Fruit fly (Drosophila melanogaster) whole organism, embryonic: ENCODE data around the gene CG45049.

ENCODE experiments used
- CG11247 ChIP-seq: fragments of 200-800 bp; sonication (Bioruptor generic); IDR thresholded peaks from 2 replicates; pipeline ENCODE4 v1.3.6; 2022; ENCODE audit warnings: missing biosample characterization, missing genetic modification characterization
- CG11560 ChIP-seq: fragments of 200-800 bp; sonication (Bioruptor generic); IDR thresholded peaks from 3 replicates; pipeline ENCODE4 v1.3.6; 2022; ENCODE audit warnings: missing biosample characterization, missing genetic modification characterization
- CG12071 ChIP-seq: fragments of 200-800 bp; sonication (Bioruptor generic); optimal IDR thresholded peaks from 3 replicates; lab custom pipeline; 2018; ENCODE audit warnings: missing biosample characterization, mild to moderate bottlenecking, missing genetic modification characterization
- CG12219 ChIP-seq: fragments of 200-800 bp; sonication (Bioruptor generic); optimal IDR thresholded peaks from 3 replicates; lab custom pipeline; 2018; ENCODE audit warnings: missing biosample characterization, mild to moderate bottlenecking, missing genetic modification characterization
- CG12942 ChIP-seq: fragments of 200-800 bp; sonication (Bioruptor generic); optimal IDR thresholded peaks from 3 replicates; lab custom pipeline; 2016; ENCODE audit warnings: missing biosample characterization, missing genetic modification characterization
- CG14441 ChIP-seq: fragments of 200-800 bp; sonication (Bioruptor generic); IDR thresholded peaks from 2 replicates; pipeline ENCODE4 v1.3.6; 2022; ENCODE audit warnings: missing biosample characterization, missing genetic modification characterization
- CG1529 ChIP-seq: fragments of 200-800 bp; sonication (Bioruptor generic); optimal IDR thresholded peaks from 3 replicates; lab custom pipeline; 2018; ENCODE audit warnings: missing biosample characterization, missing genetic modification characterization
- CG15479 ChIP-seq: fragments of 200-800 bp; sonication (Bioruptor generic); optimal IDR thresholded peaks from 3 replicates; lab custom pipeline; 2019; ENCODE audit warnings: missing biosample characterization, mild to moderate bottlenecking, missing genetic modification characterization, moderate library complexity
- CG1603 ChIP-seq: fragments of 200-800 bp; sonication (Bioruptor generic); optimal IDR thresholded peaks from 2 replicates; lab custom pipeline; 2019; ENCODE audit warnings: missing biosample characterization, mild to moderate bottlenecking, missing genetic modification characterization, moderate library complexity
- CG16863 ChIP-seq: fragments of 200-800 bp; sonication (Bioruptor generic); optimal IDR thresholded peaks from 3 replicates; lab custom pipeline; 2016; ENCODE audit warnings: missing biosample characterization, missing genetic modification characterization
- CG17359 ChIP-seq: fragments of 200-800 bp; sonication (Bioruptor generic); optimal IDR thresholded peaks from 3 replicates; lab custom pipeline; 2018; ENCODE audit warnings: missing biosample characterization, mild to moderate bottlenecking, missing genetic modification characterization, moderate library complexity
- CG1792 ChIP-seq: fragments of 200-800 bp; sonication (Bioruptor generic); optimal IDR thresholded peaks from 2 replicates; lab custom pipeline; 2016; ENCODE audit warnings: missing biosample characterization, missing genetic modification characterization
- CG30403 ChIP-seq: fragments of 200-800 bp; sonication (Bioruptor generic); optimal IDR thresholded peaks from 3 replicates; lab custom pipeline; 2016; ENCODE audit warnings: missing biosample characterization, missing genetic modification characterization
- CG31224 ChIP-seq: fragments of 200-800 bp; sonication (Bioruptor generic); IDR thresholded peaks from 2 replicates; pipeline ENCODE4 v1.3.6; 2022; ENCODE audit warnings: missing biosample characterization, missing genetic modification characterization
- CG32767 ChIP-seq: fragments of 200-800 bp; sonication (Bioruptor generic); IDR thresholded peaks from 2 replicates; pipeline ENCODE4 v1.3.6; 2022; ENCODE audit warnings: missing biosample characterization, missing genetic modification characterization
- CG4730 ChIP-seq: fragments of 200-800 bp; sonication (Bioruptor generic); IDR thresholded peaks from 2 replicates; pipeline ENCODE4 v1.3.6; 2022; ENCODE audit warnings: missing biosample characterization, missing genetic modification characterization
- CG6854 ChIP-seq: fragments of 200-800 bp; sonication (Bioruptor generic); optimal IDR thresholded peaks from 3 replicates; lab custom pipeline; 2017; ENCODE audit warnings: missing biosample characterization, mild to moderate bottlenecking, missing genetic modification characterization
- CG8359 ChIP-seq: fragments of 200-800 bp; sonication (Bioruptor generic); optimal IDR thresholded peaks from 2 replicates; lab custom pipeline; 2017; ENCODE audit warnings: missing biosample characterization, mild to moderate bottlenecking, missing genetic modification characterization, borderline replicate concordance
- Ets65A ChIP-seq: fragments of 200-800 bp; sonication (Bioruptor generic); peaks from one replicate; lab custom pipeline; 2016; ENCODE audit warnings: missing biosample characterization, missing genetic modification characterization
- Med ChIP-seq: fragments of 200-800 bp; sonication (Bioruptor generic); peaks from one replicate; lab custom pipeline; 2016; ENCODE audit warnings: missing biosample characterization, missing genetic modification characterization, mild to moderate bottlenecking, inconsistent platforms, moderate library complexity
- NFAT ChIP-seq: fragments of 200-800 bp; sonication (Bioruptor generic); IDR thresholded peaks from 2 replicates; pipeline ENCODE4 v1.3.6; 2022; ENCODE audit warnings: missing biosample characterization, missing genetic modification characterization
- Oli ChIP-seq: fragments of 200-800 bp; sonication (Bioruptor generic); optimal IDR thresholded peaks from 2 replicates; lab custom pipeline; 2018; ENCODE audit warnings: missing biosample characterization, mild to moderate bottlenecking, missing genetic modification characterization, moderate library complexity
- Rfx ChIP-seq: fragments of 200-800 bp; sonication (Bioruptor generic); IDR thresholded peaks from 2 replicates; pipeline ENCODE4 v1.3.6; 2022; ENCODE audit warnings: missing biosample characterization, missing genetic modification characterization
- Sox100B ChIP-seq: fragments of 200-800 bp; sonication (Bioruptor generic); optimal IDR thresholded peaks from 3 replicates; lab custom pipeline; 2018; ENCODE audit warnings: missing biosample characterization, mild to moderate bottlenecking, missing genetic modification characterization
- Trl ChIP-seq, 3 experiments: fragments of >200 bp in 2 of 3; fragments of 200-800 bp in 1 of 3; sonication (Bioruptor generic) in 1 of 3; optimal IDR thresholded peaks; 2 replicates in 1 of 3; 3 replicates in 2 of 3; lab custom pipeline; 2016 to 2017; ENCODE audit warnings: missing biosample characterization in 1 of 3, missing genetic modification characterization in 1 of 3
- cg ChIP-seq: fragments of 200-800 bp; sonication (Bioruptor generic); optimal IDR thresholded peaks from 3 replicates; lab custom pipeline; 2019; ENCODE audit warnings: missing biosample characterization, mild to moderate bottlenecking, missing genetic modification characterization, moderate library complexity
- dysf ChIP-seq: fragments of 200-800 bp; sonication (Bioruptor generic); IDR thresholded peaks from 3 replicates; pipeline ENCODE4 v1.3.6; 2022; ENCODE audit warnings: missing biosample characterization, missing genetic modification characterization
- en ChIP-seq: fragments of 200-800 bp; sonication (Bioruptor generic); optimal IDR thresholded peaks from 2 replicates; lab custom pipeline; 2016; ENCODE audit warnings: missing biosample characterization, missing genetic modification characterization
- ewg ChIP-seq: fragments of 200-800 bp; sonication (Bioruptor generic); optimal IDR thresholded peaks from 3 replicates; lab custom pipeline; 2017; ENCODE audit warnings: mild to moderate bottlenecking, missing biosample characterization, missing genetic modification reagents, missing genetic modification characterization
- jumu ChIP-seq: fragments of 200-800 bp; sonication (Bioruptor generic); optimal IDR thresholded peaks from 3 replicates; lab custom pipeline; 2016; ENCODE audit warnings: missing biosample characterization, missing genetic modification characterization
- ken ChIP-seq: fragments of 200-800 bp; sonication (Bioruptor generic); IDR thresholded peaks from 3 replicates; pipeline ENCODE4 v1.3.6; 2022; ENCODE audit warnings: missing biosample characterization, missing genetic modification characterization
- kni ChIP-seq: fragments of 200-800 bp; sonication (Bioruptor generic); optimal IDR thresholded peaks from 3 replicates; lab custom pipeline; 2017; ENCODE audit warnings: mild to moderate bottlenecking, missing biosample characterization, missing genetic modification reagents, missing genetic modification characterization
- mam ChIP-seq: fragments of 200-800 bp; sonication (Bioruptor generic); optimal IDR thresholded peaks from 3 replicates; lab custom pipeline; 2016; ENCODE audit warnings: missing biosample characterization, missing genetic modification characterization
- mld ChIP-seq: fragments of 200-800 bp; sonication (Bioruptor generic); IDR thresholded peaks from 3 replicates; pipeline ENCODE4 v1.3.6; 2022; ENCODE audit warnings: missing biosample characterization, missing genetic modification characterization; ENCODE audit not compliant: partially characterized antibody
- pan ChIP-seq, 4 experiments: fragments of >200 bp in 3 of 4; fragments of 200-800 bp in 1 of 4; sonication (Bioruptor generic) in 1 of 4; optimal IDR thresholded peaks in 3 of 4; IDR thresholded peaks in 1 of 4; 2 replicates each; pipeline versions ENCODE4 v1.3.6 to Lab custom; 2017 to 2022; ENCODE audit warnings: missing biosample characterization in 2 of 4, missing genetic modification characterization in 2 of 4, mixed read lengths in 1 of 4
- row ChIP-seq: fragments of 200-800 bp; sonication (Bioruptor generic); IDR thresholded peaks from 3 replicates; pipeline ENCODE4 v1.3.6; 2022; ENCODE audit warnings: missing biosample characterization, missing genetic modification characterization
- run ChIP-seq: fragments of 200-800 bp; sonication (Bioruptor generic); optimal IDR thresholded peaks from 3 replicates; lab custom pipeline; 2018; ENCODE audit warnings: missing biosample characterization, mild to moderate bottlenecking, missing genetic modification characterization
- slbo ChIP-seq: fragments of 200-800 bp; sonication (Bioruptor generic); IDR thresholded peaks from 2 replicates; pipeline ENCODE4 v1.3.6; 2022; ENCODE audit warnings: missing biosample characterization, missing genetic modification characterization
- tgo ChIP-seq: fragments of 200-800 bp; sonication (Bioruptor generic); IDR thresholded peaks from 3 replicates; pipeline ENCODE4 v1.3.6; 2022; ENCODE audit warnings: missing biosample characterization, missing genetic modification characterization
- tna ChIP-seq: fragments of 200-800 bp; sonication (Bioruptor generic); IDR thresholded peaks from 2 replicates; pipeline ENCODE4 v1.3.6; 2022; ENCODE audit warnings: missing biosample characterization, missing genetic modification characterization; ENCODE audit not compliant: partially characterized antibody
- zfh1 ChIP-seq: fragments of 200-800 bp; sonication (Bioruptor generic); IDR thresholded peaks from 3 replicates; pipeline ENCODE4 v1.3.6; 2022; ENCODE audit warnings: missing biosample characterization, missing genetic modification characterization

Gene CG45049

DNA sequence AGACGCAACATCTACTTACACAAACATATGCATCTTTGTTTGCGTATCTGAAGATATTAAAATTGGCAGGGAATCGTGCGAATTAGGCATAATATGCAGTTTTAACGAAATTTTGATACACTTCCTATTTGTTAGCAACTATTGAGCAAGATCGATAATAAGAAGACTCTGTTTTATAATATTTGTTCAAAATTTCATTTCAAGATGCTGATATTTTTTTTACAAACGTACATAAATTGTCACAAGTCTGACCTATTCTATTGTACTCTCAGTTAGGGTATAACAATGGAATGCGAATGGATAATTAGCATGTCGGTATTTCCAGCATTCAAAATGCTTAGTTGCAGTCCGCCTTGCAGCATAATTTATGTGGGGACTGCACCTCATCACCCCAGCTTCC, 1.1 kb downstream of the CG45049 start (continued):
- TF ChIP-seq CG12219 (GFP tag; lab: Kevin White, UChicago) (no peak), cg (GFP tag; lab: Kevin White, UChicago) (no peak), CG32767 (GFP tag; lab: Robert Waterston, UW) (no peak), CG12942 (GFP tag; lab: Kevin White, UChicago) (no peak), CG11560 (tag; lab: Robert Waterston, UW) (no peak), CG4730 (GFP tag; lab: Robert Waterston, UW) (no peak; the same call in 1 of the 2 replicates), run (tag; lab: Kevin White, UChicago) (no peak), CG14441 (GFP tag; lab: Robert Waterston, UW) (peak; percentile 32; the same call in 1 of the 2 replicates), Ets65A (GFP tag; lab: Kevin White, UChicago) (peak; percentile 84), Rfx (GFP tag; lab: Robert Waterston, UW) (peak; percentile 53), CG6854 (GFP tag; lab: Kevin White, UChicago) (no peak), Oli (peak; percentile 7), mam (peak; percentile 7), CG11247 (GFP tag; lab: Robert Waterston, UW) (0 out of 2 replicates have a peak, but pooled peaks have one; percentile 27), kni (GFP tag; lab: Kevin White, UChicago) (no peak), en (no peak), CG15479 (no peak), CG16863 (GFP tag; lab: Kevin White, UChicago) (no peak), CG12071 (GFP tag; lab: Kevin White, UChicago) (no peak), dysf (GFP tag; lab: Robert Waterston, UW) (peak; percentile 46; the same call in 1 of the 3 replicates), mld (GFP tag; lab: Robert Waterston, UW) (no peak), CG31224 (GFP tag; lab: Robert Waterston, UW) (0 out of 2 replicates have a peak, but pooled peaks have one; percentile 12), Sox100B (no peak), ewg (GFP tag; lab: Kevin White, UChicago) (no peak), CG30403 (GFP tag; lab: Kevin White, UChicago) (peak; percentile 14), CG17359 (tag; lab: Kevin White, UChicago) (peak; percentile 13), ken (GFP tag; lab: Robert Waterston, UW) (no peak), NFAT (GFP tag; lab: Robert Waterston, UW) (0 out of 2 replicates have a peak, but pooled peaks have one; percentile 23), row (GFP tag; lab: Robert Waterston, UW) (0 out of 3 replicates have a peak, but pooled peaks have one; percentile 13), zfh1 (GFP tag; lab: Robert Waterston, UW) (peak; percentile 33; the same call in 1 of the 3 replicates), pan (optimal IDR thresholded peaks at IDR 0.05; lab: Kevin White, UChicago) (no peak), pan (GFP tag; optimal IDR thresholded peaks at IDR 0.05 in 1 of 2, IDR thresholded peaks at IDR 0.05 in 1 of 2) (peak in 1 of 2 experiments; percentile 75), CG8359 (no peak), CG1529 (no peak), jumu (GFP tag; lab: Kevin White, UChicago) (no peak), Med (peak; percentile 65), tna (GFP tag; lab: Robert Waterston, UW) (no peak), slbo (GFP tag; lab: Robert Waterston, UW) (0 out of 2 replicates have a peak, but pooled peaks have one; percentile 11), tgo (GFP tag; lab: Robert Waterston, UW) (peak; percentile 46; the same call in 1 of the 3 replicates), CG1603 (peak; percentile 30)

DNA sequence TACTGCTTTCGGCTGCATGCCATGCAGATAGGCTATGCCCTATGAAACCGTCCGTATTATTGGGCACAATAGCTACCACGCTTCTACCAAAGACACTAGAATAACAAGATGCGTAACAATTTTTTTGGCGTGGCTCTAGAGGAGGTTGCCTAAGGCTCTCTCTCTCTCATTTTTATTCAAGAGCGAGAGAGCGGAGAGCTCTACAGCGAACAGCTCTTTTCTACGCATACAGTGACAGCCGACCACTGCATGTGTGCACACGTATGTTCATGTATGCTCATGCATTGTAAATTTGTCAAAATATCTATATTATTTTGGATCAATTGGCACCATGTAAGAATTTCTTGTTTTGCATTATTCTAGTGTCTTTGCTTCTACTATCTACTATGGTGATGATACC, 6.2 kb downstream of the CG45049 start:
- TF ChIP-seq cg (GFP tag; lab: Kevin White, UChicago) = peak; percentile 53
- TF ChIP-seq Trl (optimal IDR thresholded peaks at IDR 0.05; lab: Kevin White, UChicago) = peak; percentile 58 to 66
- no peak for TF ChIP-seq Trl (GFP tag; optimal IDR thresholded peaks at IDR 0.05; lab: Kevin White, UChicago)
- 0 out of 2 replicates have a peak, but pooled peaks have one; percentile 17 for TF ChIP-seq tna (GFP tag; lab: Robert Waterston, UW)
- no peak for TF ChIP-seq CG1792
